Fruit fly (Drosophila melanogaster): ENCODE data around the gene Ndae1.

- no peak for TF ChIP-seq kay (GFP tag; ENCODE audit: borderline replicate concordance)
- peak; percentile 4 for TF ChIP-seq CG14711 (tag; optimal IDR thresholded peaks at IDR 0.05)
- TF ChIP-seq CG1620 (GFP tag; optimal IDR thresholded peaks at IDR 0.05) = no peak
- peak; percentile 71 for TF ChIP-seq CG7101 (tag; optimal IDR thresholded peaks at IDR 0.05)
- no peak for TF ChIP-seq bab1 (GFP tag; optimal IDR thresholded peaks at IDR 0.05)
- TF ChIP-seq tj (GFP tag; optimal IDR thresholded peaks at IDR 0.05) = no peak
- peak; percentile 57 for TF ChIP-seq cic (GFP tag; optimal IDR thresholded peaks at IDR 0.05)
- peak; percentile 34 for TF ChIP-seq Clk (GFP tag; optimal IDR thresholded peaks at IDR 0.05)
- no peak for TF ChIP-seq cnc (optimal IDR thresholded peaks at IDR 0.05)
- TF ChIP-seq CG33017 (tag; optimal IDR thresholded peaks at IDR 0.05) = peak; percentile 69
- no peak for TF ChIP-seq Hr96 (GFP tag; optimal IDR thresholded peaks at IDR 0.05)
Measured at dm6 chr2L:7239310-7239709, 9.8 kb downstream of the Ndae1 start.

Data from whole organism, adult.